Worm (Caenorhabditis elegans): ENCODE results near the gene C18B10.6.

The C18B10.6 gene

ce11 chrV:7480949-7481348 is at the start of gene C18B10.6:
C18B10.6 (minus strand) TSS chrV:7481049.
- TF ChIP-seq unc-55 (GFP tag; optimal IDR thresholded peaks at IDR 0.05) (no peak), nhr-11 (tag; optimal IDR thresholded peaks at IDR 0.05) (no peak), odd-2 (tag; optimal IDR thresholded peaks at IDR 0.05) (no peak), zip-5 (tag; optimal IDR thresholded peaks at IDR 0.05) (no peak), ceh-48 (tag; optimal IDR thresholded peaks at IDR 0.05) (no peak), sdc-2 (tag; optimal IDR thresholded peaks at IDR 0.05) (no peak), dmd-4 (tag; optimal IDR thresholded peaks at IDR 0.05; ENCODE audit: borderline replicate concordance) (no peak), tbx-7 (tag; optimal IDR thresholded peaks at IDR 0.05) (no peak), ceh-22 (tag; optimal IDR thresholded peaks at IDR 0.05) (no peak), nfya-1 (tag; optimal IDR thresholded peaks at IDR 0.05) (no peak), tbx-2 (tag; optimal IDR thresholded peaks at IDR 0.05) (no peak), unc-42 (tag; optimal IDR thresholded peaks at IDR 0.05) (no peak), elt-2 (tag; optimal IDR thresholded peaks at IDR 0.05) (no peak), hlh-15 (tag; optimal IDR thresholded peaks at IDR 0.05) (no peak), sox-2 (GFP tag; IDR thresholded peaks at IDR 0.05) (no peak), ceh-2 (tag; optimal IDR thresholded peaks at IDR 0.05) (no peak), K09A11.1 (tag; optimal IDR thresholded peaks at IDR 0.05; ENCODE audit: insufficient read depth) (no peak), C38D4.7 (GFP tag; optimal IDR thresholded peaks at IDR 0.05) (no peak)

- TF ChIP-seq zip-5 (tag; optimal IDR thresholded peaks at IDR 0.05) (no peak), unc-55 (GFP tag; optimal IDR thresholded peaks at IDR 0.05) (no peak)
Observed at ce11 chrV:7529840-7530239, 49.0 kb upstream of the C18B10.6 start, which contains the start of gene swt-2. swt-2 (plus strand) TSS chrV:7530140.

- TF ChIP-seq pax-1 (tag; optimal IDR thresholded peaks at IDR 0.05) (no peak), ceh-14 (tag; optimal IDR thresholded peaks at IDR 0.05) (no peak), pha-2 (tag; optimal IDR thresholded peaks at IDR 0.05) (no peak), sdc-2 (tag; optimal IDR thresholded peaks at IDR 0.05) (no peak), ztf-16 (tag; optimal IDR thresholded peaks at IDR 0.05) (no peak), ceh-19 (GFP tag; optimal IDR thresholded peaks at IDR 0.05) (no peak), nhr-232 (tag; optimal IDR thresholded peaks at IDR 0.05) (no peak), ref-2 (tag; optimal IDR thresholded peaks at IDR 0.05) (no peak)
Observed at ce11 chrV:7528816-7529215, 48.0 kb upstream of the C18B10.6 start, which contains the start of gene C54F6.5. C54F6.5 (plus strand) TSS chrV:7529116.

- no peak for TF ChIP-seq elt-4 (tag; optimal IDR thresholded peaks at IDR 0.05)
- no peak for TF ChIP-seq nhr-232 (tag; optimal IDR thresholded peaks at IDR 0.05)
- TF ChIP-seq mec-3 (tag; optimal IDR thresholded peaks at IDR 0.05; ENCODE audit: borderline replicate concordance), result no peak
- TF ChIP-seq unc-3 (GFP tag; conservative IDR thresholded peaks at IDR 0.05), result no peak
- TF ChIP-seq unc-3 (tag; optimal IDR thresholded peaks at IDR 0.05), result no peak
- no peak for TF ChIP-seq tbx-7 (tag; optimal IDR thresholded peaks at IDR 0.05)
- TF ChIP-seq unc-86 (tag; optimal IDR thresholded peaks at IDR 0.05), result no peak
- TF ChIP-seq hlh-8 (tag; optimal IDR thresholded peaks at IDR 0.05), result no peak
- no peak for TF ChIP-seq hlh-13 (GFP tag; optimal IDR thresholded peaks at IDR 0.05)
- TF ChIP-seq gmeb-2 (tag; optimal IDR thresholded peaks at IDR 0.05), result no peak
- TF ChIP-seq C38D4.7 (GFP tag; optimal IDR thresholded peaks at IDR 0.05), result no peak
- TF ChIP-seq rnt-1 (tag; optimal IDR thresholded peaks at IDR 0.05), result no peak
- TF ChIP-seq ceh-22 (tag; optimal IDR thresholded peaks at IDR 0.05), result no peak
- no peak for TF ChIP-seq nfya-1 (tag; optimal IDR thresholded peaks at IDR 0.05)
- TF ChIP-seq syd-9 (tag; optimal IDR thresholded peaks at IDR 0.05), result no peak
- TF ChIP-seq dve-1 (tag; optimal IDR thresholded peaks at IDR 0.05), result no peak
- no peak for TF ChIP-seq ets-4 (tag; optimal IDR thresholded peaks at IDR 0.05)
- no peak for TF ChIP-seq unc-55 (GFP tag; optimal IDR thresholded peaks at IDR 0.05)
- no peak for TF ChIP-seq ahr-1 (tag; optimal IDR thresholded peaks at IDR 0.05)
- no peak for TF ChIP-seq lin-11 (tag; optimal IDR thresholded peaks at IDR 0.05)
Observed at ce11 chrV:7527153-7527552, 46.3 kb upstream of the C18B10.6 start, which contains the start of gene C54F6.17. C54F6.17 (plus strand) TSS chrV:7527453.
